Worm (Caenorhabditis elegans) whole organism, L4/young adult: Measurements from ENCODE around the gene C46C11.3.

Source experiments
- W03F9.2 ChIP-seq: fragments of 150-350 bp; optimal IDR thresholded peaks from 2 replicates; lab custom pipeline; 2014; ENCODE audit warnings: missing biosample characterization, missing genetic modification characterization
- dao-5 ChIP-seq: sonication (generic microtip); optimal IDR thresholded peaks from 2 replicates; lab custom pipeline; 2016; ENCODE audit warnings: missing genotype, missing genetic modification characterization, moderate library complexity, missing compliant biosample characterization
- him-1 ChIP-seq: sonication (generic microtip); optimal IDR thresholded peaks from 2 replicates; lab custom pipeline; 2016; ENCODE audit warnings: missing genotype, missing genetic modification reagents, missing genetic modification characterization, missing compliant biosample characterization

ce11 chrX:4586617-4587016 is 35.5 kb upstream of the C46C11.3 start, which contains the start of gene C05E11.2:
- TF ChIP-seq him-1 (no peak), W03F9.2 (no peak), dao-5 (no peak)
